Fruit fly (Drosophila melanogaster) whole organism, embryonic: ENCODE results near the gene ND-39.

Source experiments
- ATbp ChIP-seq: fragments of 200-800 bp; sonication (Bioruptor generic); optimal IDR thresholded peaks from 2 replicates; lab custom pipeline; 2017; ENCODE audit warnings: missing biosample characterization, mild to moderate bottlenecking, missing genetic modification characterization, missing genetic modification reagents
- Aef1 ChIP-seq: fragments of 200-800 bp; sonication (Bioruptor generic); IDR thresholded peaks from 3 replicates; pipeline ENCODE4 v1.3.6; 2022; ENCODE audit warnings: missing biosample characterization, missing genetic modification characterization
- B-H1 ChIP-seq: fragments of 200-800 bp; sonication (Bioruptor generic); IDR thresholded peaks from 3 replicates; pipeline ENCODE4 v1.3.6; 2022; ENCODE audit warnings: missing biosample characterization, missing genetic modification characterization
- CG10147 ChIP-seq: fragments of 200-800 bp; sonication (Bioruptor generic); optimal IDR thresholded peaks from 2 replicates; lab custom pipeline; 2019; ENCODE audit warnings: missing biosample characterization, mild to moderate bottlenecking, missing genetic modification characterization, moderate library complexity
- CG10321 ChIP-seq: fragments of 200-800 bp; sonication (Bioruptor generic); IDR thresholded peaks from 2 replicates; pipeline ENCODE4 v1.3.6; 2022; ENCODE audit warnings: missing biosample characterization, missing genetic modification characterization
- CG10654 ChIP-seq: fragments of 200-800 bp; sonication (Bioruptor generic); optimal IDR thresholded peaks from 2 replicates; lab custom pipeline; 2016; ENCODE audit warnings: missing biosample characterization, missing genetic modification characterization
- CG11723 ChIP-seq: fragments of 200-800 bp; sonication (Bioruptor generic); optimal IDR thresholded peaks from 2 replicates; lab custom pipeline; 2017; ENCODE audit warnings: missing biosample characterization, mild to moderate bottlenecking, missing genetic modification characterization
- CG1792 ChIP-seq: fragments of 200-800 bp; sonication (Bioruptor generic); optimal IDR thresholded peaks from 2 replicates; lab custom pipeline; 2016; ENCODE audit warnings: missing biosample characterization, missing genetic modification characterization
- CG18764 ChIP-seq: fragments of 200-800 bp; sonication (Bioruptor generic); optimal IDR thresholded peaks from 3 replicates; lab custom pipeline; 2016; ENCODE audit warnings: missing biosample characterization, missing genetic modification characterization
- CG2202 ChIP-seq: fragments of 200-800 bp; sonication (Bioruptor generic); optimal IDR thresholded peaks from 2 replicates; lab custom pipeline; 2018; ENCODE audit warnings: missing biosample characterization, mild to moderate bottlenecking, missing genetic modification characterization
- CG5953 ChIP-seq: fragments of 200-800 bp; sonication (Bioruptor generic); IDR thresholded peaks from 2 replicates; pipeline ENCODE4 v1.3.6; 2022; ENCODE audit warnings: missing biosample characterization, missing genetic modification characterization
- CG7963 ChIP-seq: fragments of 200-800 bp; sonication (Bioruptor generic); IDR thresholded peaks from 3 replicates; pipeline ENCODE4 v1.3.6; 2022; ENCODE audit warnings: missing biosample characterization, missing genetic modification characterization; ENCODE audit not compliant: partially characterized antibody
- CG8089 ChIP-seq: fragments of 200-800 bp; sonication (Bioruptor generic); optimal IDR thresholded peaks from 3 replicates; lab custom pipeline; 2016; ENCODE audit warnings: missing biosample characterization, missing genetic modification characterization
- CG8388 ChIP-seq: fragments of 200-800 bp; sonication (Bioruptor generic); optimal IDR thresholded peaks from 2 replicates; lab custom pipeline; 2019; ENCODE audit warnings: missing biosample characterization, mild to moderate bottlenecking, missing genetic modification characterization, moderate library complexity
- CrebB ChIP-seq: fragments of 200-800 bp; sonication (Bioruptor generic); optimal IDR thresholded peaks from 3 replicates; lab custom pipeline; 2018; ENCODE audit warnings: missing biosample characterization, mild to moderate bottlenecking, missing genetic modification characterization
- Dek ChIP-seq: fragments of 200-800 bp; sonication (Bioruptor generic); optimal IDR thresholded peaks from 3 replicates; lab custom pipeline; 2019; ENCODE audit warnings: missing biosample characterization, mild to moderate bottlenecking, missing genetic modification characterization, moderate library complexity
- Doc3 ChIP-seq: fragments of 200-800 bp; sonication (Bioruptor generic); IDR thresholded peaks from 3 replicates; pipeline ENCODE4 v1.3.6; 2022; ENCODE audit warnings: missing biosample characterization, missing genetic modification characterization; ENCODE audit not compliant: partially characterized antibody
- E2f1 ChIP-seq: fragments of 200-800 bp; sonication (Bioruptor generic); IDR thresholded peaks from 2 replicates; pipeline ENCODE4 v1.3.6; 2022; ENCODE audit warnings: missing biosample characterization, missing genetic modification characterization
- Ets65A ChIP-seq: fragments of 200-800 bp; sonication (Bioruptor generic); peaks from one replicate; lab custom pipeline; 2016; ENCODE audit warnings: missing biosample characterization, missing genetic modification characterization
- H2.0 ChIP-seq: fragments of 200-800 bp; sonication (Bioruptor generic); IDR thresholded peaks from 2 replicates; pipeline ENCODE4 v1.3.6; 2022; ENCODE audit warnings: missing biosample characterization, missing genetic modification characterization
- HLH3B ChIP-seq: fragments of 200-800 bp; sonication (Bioruptor generic); IDR thresholded peaks from 2 replicates; pipeline ENCODE4 v1.3.6; 2022; ENCODE audit warnings: missing biosample characterization, missing genetic modification characterization
- HLH4C ChIP-seq: fragments of 200-800 bp; sonication (Bioruptor generic); IDR thresholded peaks from 3 replicates; pipeline ENCODE4 v1.3.6; 2022; ENCODE audit warnings: missing biosample characterization, missing genetic modification characterization; ENCODE audit not compliant: partially characterized antibody
- HLHmδ ChIP-seq: fragments of 200-800 bp; sonication (Bioruptor generic); optimal IDR thresholded peaks from 2 replicates; lab custom pipeline; 2018; ENCODE audit warnings: missing biosample characterization, mild to moderate bottlenecking, missing genetic modification characterization, moderate library complexity
- Lhr ChIP-seq: fragments of 200-800 bp; sonication (Bioruptor generic); optimal IDR thresholded peaks from 3 replicates; lab custom pipeline; 2017; ENCODE audit warnings: mild to moderate bottlenecking, missing biosample characterization, missing genetic modification reagents, missing genetic modification characterization
- Xbp1 ChIP-seq: fragments of 200-800 bp; sonication (Bioruptor generic); optimal IDR thresholded peaks from 3 replicates; lab custom pipeline; 2016; ENCODE audit warnings: missing biosample characterization, mild to moderate bottlenecking, missing genetic modification characterization
- bab2 ChIP-seq: fragments of 200-800 bp; sonication (Bioruptor generic); optimal IDR thresholded peaks from 2 replicates; lab custom pipeline; 2016; ENCODE audit warnings: missing biosample characterization, missing genetic modification characterization
- bigmax ChIP-seq: fragments of 200-800 bp; sonication (Bioruptor generic); optimal IDR thresholded peaks from 2 replicates; lab custom pipeline; 2018; ENCODE audit warnings: missing biosample characterization, mild to moderate bottlenecking, missing genetic modification characterization
- chn ChIP-seq: fragments of 200-800 bp; sonication (Bioruptor generic); optimal IDR thresholded peaks from 2 replicates; lab custom pipeline; 2016; ENCODE audit warnings: missing biosample characterization, missing genetic modification characterization
- ci ChIP-seq: fragments of 200-800 bp; sonication (Bioruptor generic); IDR thresholded peaks from 3 replicates; pipeline ENCODE4 v1.3.6; 2022; ENCODE audit warnings: missing biosample characterization, missing genetic modification characterization
- crc ChIP-seq: fragments of 200-800 bp; sonication (Bioruptor generic); optimal IDR thresholded peaks from 2 replicates; lab custom pipeline; 2016; ENCODE audit warnings: missing biosample characterization, missing genetic modification characterization
- dmrt11E ChIP-seq: fragments of 200-800 bp; sonication (Bioruptor generic); optimal IDR thresholded peaks from 3 replicates; lab custom pipeline; 2018; ENCODE audit warnings: missing biosample characterization, mild to moderate bottlenecking, missing genetic modification characterization, moderate library complexity
- eyg ChIP-seq: fragments of 200-800 bp; sonication (Bioruptor generic); optimal IDR thresholded peaks from 3 replicates; lab custom pipeline; 2016; ENCODE audit warnings: missing biosample characterization, missing genetic modification characterization
- gro ChIP-seq: fragments of 200-800 bp; sonication (Bioruptor generic); optimal IDR thresholded peaks from 2 replicates; lab custom pipeline; 2016; ENCODE audit warnings: missing biosample characterization, missing genetic modification characterization
- gsb ChIP-seq: fragments of 200-800 bp; sonication (Bioruptor generic); IDR thresholded peaks from 2 replicates; pipeline ENCODE4 v1.3.6; 2022; ENCODE audit warnings: missing biosample characterization, missing genetic modification characterization
- gt ChIP-seq: fragments of 200-800 bp; sonication (Bioruptor generic); IDR thresholded peaks from 2 replicates; pipeline ENCODE4 v1.3.6; 2022; ENCODE audit warnings: missing biosample characterization, missing genetic modification characterization
- hkb ChIP-seq, 2 experiments: fragments of 200-800 bp in 1 of 2; fragments of >200 bp in 1 of 2; sonication (Bioruptor generic) in 1 of 2; IDR thresholded peaks in 1 of 2; optimal IDR thresholded peaks in 1 of 2; 2 replicates each; pipeline versions ENCODE4 v1.3.6 to Lab custom; 2017 to 2022; ENCODE audit warnings: missing biosample characterization in 1 of 2, missing genetic modification characterization in 1 of 2
- jigr1 ChIP-seq: fragments of 200-800 bp; sonication (Bioruptor generic); IDR thresholded peaks from 3 replicates; pipeline ENCODE4 v1.3.6; 2022; ENCODE audit warnings: missing biosample characterization, missing genetic modification characterization
- nerfin-2 ChIP-seq: fragments of 200-800 bp; sonication (Bioruptor generic); IDR thresholded peaks from 2 replicates; pipeline ENCODE4 v1.3.6; 2022; ENCODE audit warnings: missing biosample characterization, missing genetic modification characterization; ENCODE audit not compliant: partially characterized antibody
- org-1 ChIP-seq: fragments of 200-800 bp; sonication (Bioruptor generic); optimal IDR thresholded peaks from 2 replicates; lab custom pipeline; 2017; ENCODE audit warnings: missing biosample characterization, missing genetic modification characterization
- psq ChIP-seq: fragments of 200-800 bp; sonication (Bioruptor generic); optimal IDR thresholded peaks from 2 replicates; lab custom pipeline; 2017; ENCODE audit warnings: missing biosample characterization, missing genetic modification characterization
- sens ChIP-seq: fragments of 200-800 bp; sonication (Bioruptor generic); peaks from one replicate; lab custom pipeline; 2016; ENCODE audit warnings: missing biosample characterization, missing genetic modification characterization
- slp2 ChIP-seq: fragments of 200-800 bp; sonication (Bioruptor generic); optimal IDR thresholded peaks from 2 replicates; lab custom pipeline; 2016; ENCODE audit warnings: missing biosample characterization, missing genetic modification characterization
- ssp ChIP-seq: fragments of 200-800 bp; sonication (Bioruptor generic); IDR thresholded peaks from 2 replicates; pipeline ENCODE4 v1.3.6; 2022; ENCODE audit warnings: missing biosample characterization, missing genetic modification characterization
- stwl ChIP-seq: fragments of 200-800 bp; sonication (Bioruptor generic); optimal IDR thresholded peaks from 3 replicates; lab custom pipeline; 2018; ENCODE audit warnings: missing biosample characterization, mild to moderate bottlenecking, missing genetic modification characterization, moderate library complexity
- tll ChIP-seq, 2 experiments: fragments of 200-800 bp in 1 of 2; fragments of >200 bp in 1 of 2; sonication (Bioruptor generic) in 1 of 2; optimal IDR thresholded peaks; 2 replicates each; lab custom pipeline; 2017 to 2019; ENCODE audit warnings: missing biosample characterization in 2 of 2, missing genetic modification characterization in 2 of 2, mild to moderate bottlenecking in 1 of 2, moderate library complexity in 1 of 2
- twi ChIP-seq: fragments of 200-800 bp; optimal IDR thresholded peaks from 2 replicates; lab custom pipeline; 2019; ENCODE audit warnings: missing biosample characterization, mild to moderate bottlenecking, missing genetic modification characterization, moderate library complexity
- wdn ChIP-seq: fragments of 200-800 bp; sonication (Bioruptor generic); IDR thresholded peaks from 2 replicates; pipeline ENCODE4 v1.3.6; 2022; ENCODE audit warnings: missing biosample characterization, missing genetic modification characterization
- wor ChIP-seq: fragments of 200-800 bp; sonication (Bioruptor generic); IDR thresholded peaks from 2 replicates; pipeline ENCODE4 v1.3.6; 2022; ENCODE audit warnings: missing biosample characterization, missing genetic modification characterization
- zen2 ChIP-seq: fragments of 200-800 bp; sonication (Bioruptor generic); IDR thresholded peaks from 3 replicates; pipeline ENCODE4 v1.3.6; 2022; ENCODE audit warnings: missing biosample characterization, missing genetic modification characterization; ENCODE audit not compliant: partially characterized antibody

Gene ND-39

DNA sequence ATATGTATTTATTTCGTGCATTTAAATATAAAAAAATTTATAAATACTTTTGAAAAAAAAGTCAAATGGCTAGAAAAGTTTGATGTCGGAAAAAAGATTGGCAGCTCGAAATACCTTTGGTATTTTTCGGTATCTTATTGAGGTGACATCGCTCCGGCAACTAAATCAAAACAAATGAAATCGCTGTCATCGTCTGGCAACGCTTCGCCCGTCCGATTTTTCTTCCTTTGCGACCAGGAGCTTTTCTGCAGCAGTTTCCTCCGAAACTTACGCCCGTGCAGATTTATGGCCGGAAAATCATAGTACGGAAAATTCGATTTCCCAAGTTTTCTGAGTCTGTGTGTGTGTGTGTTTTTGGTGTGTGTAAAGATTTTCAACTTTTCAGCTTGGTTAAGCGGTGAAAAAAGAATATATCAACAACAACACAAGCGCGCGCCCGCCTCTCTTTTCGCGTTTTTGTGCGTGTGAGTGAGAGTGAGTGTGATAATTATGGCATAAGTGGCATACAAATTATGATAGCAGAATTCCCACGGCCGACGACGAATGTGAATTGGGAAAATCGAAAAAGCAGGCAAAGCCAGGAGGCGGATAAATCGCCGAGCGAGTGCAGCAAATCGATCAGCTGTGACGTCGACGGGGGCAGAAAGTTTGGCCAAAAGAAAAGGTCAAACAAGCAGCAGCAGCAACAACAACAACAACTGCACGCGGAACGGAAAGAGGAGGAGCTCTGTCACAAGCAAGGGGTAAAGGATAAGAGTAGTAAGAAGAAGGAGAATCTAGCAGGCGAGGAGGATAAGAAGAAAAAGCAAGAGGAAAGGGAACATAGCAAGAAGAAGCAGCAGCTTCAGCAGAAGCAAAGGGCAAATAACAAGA, 5.5 kb downstream of the ND-39 start, which contains the start of gene CG32425 (continued):
- TF ChIP-seq chn (GFP tag; lab: Kevin White, UChicago) = no peak
- no peak for TF ChIP-seq wdn (GFP tag; lab: Robert Waterston, UW)
- no peak for TF ChIP-seq CG7963 (GFP tag; lab: Robert Waterston, UW)
- no peak for TF ChIP-seq HLH3B (GFP tag; lab: Robert Waterston, UW)
- no peak for TF ChIP-seq wor (GFP tag; lab: Robert Waterston, UW)
- no peak for TF ChIP-seq HLH4C
- TF ChIP-seq CG10321 (GFP tag; lab: Robert Waterston, UW) = no peak
- no peak for TF ChIP-seq zen2 (GFP tag; lab: Robert Waterston, UW)
- TF ChIP-seq stwl = peak; percentile 81
- no peak for TF ChIP-seq tll (GFP tag; optimal IDR thresholded peaks at IDR 0.05; lab: Kevin White, UChicago)
- peak; percentile 1 for TF ChIP-seq Xbp1 (GFP tag; lab: Kevin White, UChicago)
- no peak for TF ChIP-seq Doc3
- TF ChIP-seq CG8089 = no peak
- TF ChIP-seq psq (GFP tag; lab: Kevin White, UChicago) = no peak
- TF ChIP-seq CG5953 = no peak
- TF ChIP-seq CG18764 (GFP tag; lab: Kevin White, UChicago) = no peak
- no peak for TF ChIP-seq slp2 (GFP tag; lab: Kevin White, UChicago)
- peak; percentile 36 for TF ChIP-seq gro (GFP tag; lab: Kevin White, UChicago)
- no peak for TF ChIP-seq jigr1 (GFP tag; lab: Robert Waterston, UW)
- TF ChIP-seq org-1 (GFP tag; lab: Kevin White, UChicago) = no peak
- TF ChIP-seq sens (GFP tag; lab: Kevin White, UChicago) = peak; percentile 65
- TF ChIP-seq bab2 (GFP tag; lab: Kevin White, UChicago) = no peak
- no peak for TF ChIP-seq CG1792 (GFP tag; lab: Kevin White, UChicago)
- TF ChIP-seq CG10147 (GFP tag; lab: Kevin White, UChicago) = no peak
- peak; percentile 2 for TF ChIP-seq Dek (tag; lab: Kevin White, UChicago)
- TF ChIP-seq H2.0 = no peak
- no peak for TF ChIP-seq ssp (GFP tag; lab: Robert Waterston, UW)
- no peak for TF ChIP-seq B-H1 (GFP tag; lab: Robert Waterston, UW)
- peak; percentile 63 for TF ChIP-seq Lhr (GFP tag; lab: Kevin White, UChicago)
- TF ChIP-seq gt (GFP tag; lab: Robert Waterston, UW) = no peak
- peak; percentile 8 for TF ChIP-seq CG10654 (GFP tag; lab: Kevin White, UChicago)
- TF ChIP-seq crc (GFP tag; lab: Kevin White, UChicago) = no peak
- TF ChIP-seq twi = no peak
- no peak for TF ChIP-seq eyg (GFP tag; lab: Kevin White, UChicago)
- TF ChIP-seq CrebB (tag; lab: Kevin White, UChicago) = no peak
- TF ChIP-seq Ets65A (GFP tag; lab: Kevin White, UChicago) = peak; percentile 84
- TF ChIP-seq Aef1 (GFP tag; lab: Robert Waterston, UW) = no peak
- no peak for TF ChIP-seq CG8388 (GFP tag; lab: Kevin White, UChicago)
- no peak for TF ChIP-seq nerfin-2 (GFP tag; lab: Robert Waterston, UW)
- TF ChIP-seq CG2202 (tag; lab: Kevin White, UChicago) = no peak
- TF ChIP-seq ATbp (GFP tag; lab: Kevin White, UChicago) = no peak
- TF ChIP-seq dmrt11E (tag; lab: Kevin White, UChicago) = no peak
- TF ChIP-seq CG11723 (GFP tag; lab: Kevin White, UChicago) = no peak
- no peak for TF ChIP-seq ci (GFP tag; lab: Robert Waterston, UW)
- no peak for TF ChIP-seq gsb
- TF ChIP-seq HLHmδ (GFP tag; lab: Kevin White, UChicago) = no peak
- TF ChIP-seq bigmax (GFP tag; lab: Kevin White, UChicago) = peak; percentile 27
- TF ChIP-seq E2f1 (GFP tag; lab: Robert Waterston, UW) = no peak
- TF ChIP-seq hkb (optimal IDR thresholded peaks at IDR 0.05; lab: Kevin White, UChicago) = no peak
- no peak for TF ChIP-seq hkb (GFP tag; IDR thresholded peaks at IDR 0.05; lab: Robert Waterston, UW)
